Worm (Caenorhabditis elegans): ENCODE measurements around the gene C48B4.3.

ce11 chrIII:9542280-9542679, 39.9 kb downstream of the C48B4.3 start, which contains the start of gene mut-7:
- TF ChIP-seq hlh-13 (GFP tag; optimal IDR thresholded peaks at IDR 0.05) (no peak), pqm-1 (tag; optimal IDR thresholded peaks at IDR 0.05) (no peak), ceh-14 (tag; optimal IDR thresholded peaks at IDR 0.05) (no peak), dve-1 (tag; optimal IDR thresholded peaks at IDR 0.05) (no peak), elt-2 (tag; optimal IDR thresholded peaks at IDR 0.05) (no peak), ceh-19 (GFP tag; optimal IDR thresholded peaks at IDR 0.05) (no peak), elt-4 (tag; optimal IDR thresholded peaks at IDR 0.05) (no peak), nhr-11 (tag; optimal IDR thresholded peaks at IDR 0.05) (no peak)
